Fruit fly (Drosophila melanogaster) whole organism, embryonic: Measurements from ENCODE around the gene dlp.

Source experiments
- B-H2 ChIP-seq: fragments of 200-800 bp; sonication (Bioruptor generic); optimal IDR thresholded peaks from 2 replicates; lab custom pipeline; 2018; ENCODE audit warnings: missing biosample characterization, mild to moderate bottlenecking, missing genetic modification characterization
- Bgb ChIP-seq: fragments of 200-800 bp; sonication (Bioruptor generic); IDR thresholded peaks from 2 replicates; pipeline ENCODE4 v1.3.6; 2022; ENCODE audit warnings: missing biosample characterization, missing genetic modification characterization; ENCODE audit not compliant: partially characterized antibody
- CG10147 ChIP-seq: fragments of 200-800 bp; sonication (Bioruptor generic); optimal IDR thresholded peaks from 2 replicates; lab custom pipeline; 2019; ENCODE audit warnings: missing biosample characterization, mild to moderate bottlenecking, missing genetic modification characterization, moderate library complexity
- CG10543 ChIP-seq: fragments of 200-800 bp; sonication (Bioruptor generic); optimal IDR thresholded peaks from 3 replicates; lab custom pipeline; 2017; ENCODE audit warnings: missing biosample characterization, mild to moderate bottlenecking, missing genetic modification characterization, moderate library complexity
- CG11093 ChIP-seq: fragments of 200-800 bp; sonication (Bioruptor generic); IDR thresholded peaks from 3 replicates; pipeline ENCODE4 v1.3.6; 2022; ENCODE audit warnings: missing biosample characterization, missing genetic modification characterization
- CG11247 ChIP-seq: fragments of 200-800 bp; sonication (Bioruptor generic); IDR thresholded peaks from 2 replicates; pipeline ENCODE4 v1.3.6; 2022; ENCODE audit warnings: missing biosample characterization, missing genetic modification characterization
- CG11560 ChIP-seq: fragments of 200-800 bp; sonication (Bioruptor generic); IDR thresholded peaks from 3 replicates; pipeline ENCODE4 v1.3.6; 2022; ENCODE audit warnings: missing biosample characterization, missing genetic modification characterization
- CG12391 ChIP-seq: fragments of 200-800 bp; sonication (Bioruptor generic); optimal IDR thresholded peaks from 3 replicates; lab custom pipeline; 2018; ENCODE audit warnings: missing biosample characterization, mild to moderate bottlenecking, missing genetic modification characterization, moderate library complexity
- CG12942 ChIP-seq: fragments of 200-800 bp; sonication (Bioruptor generic); optimal IDR thresholded peaks from 3 replicates; lab custom pipeline; 2016; ENCODE audit warnings: missing biosample characterization, missing genetic modification characterization
- CG13296 ChIP-seq: fragments of 200-800 bp; sonication (Bioruptor generic); optimal IDR thresholded peaks from 3 replicates; lab custom pipeline; 2018; ENCODE audit warnings: missing biosample characterization, mild to moderate bottlenecking, missing genetic modification characterization
- CG15269 ChIP-seq: fragments of 200-800 bp; sonication (Bioruptor generic); optimal IDR thresholded peaks from 2 replicates; lab custom pipeline; 2018; ENCODE audit warnings: missing biosample characterization, mild to moderate bottlenecking, missing genetic modification characterization, moderate library complexity
- CG17361 ChIP-seq: fragments of 200-800 bp; sonication (Bioruptor generic); IDR thresholded peaks from 3 replicates; pipeline ENCODE4 v1.3.6; 2022; ENCODE audit warnings: missing biosample characterization, missing genetic modification characterization
- CG3407 ChIP-seq: fragments of 200-800 bp; sonication (Bioruptor generic); optimal IDR thresholded peaks from 2 replicates; lab custom pipeline; 2018; ENCODE audit warnings: missing biosample characterization, mild to moderate bottlenecking, missing genetic modification characterization
- CG34376 ChIP-seq: fragments of 200-800 bp; sonication (Bioruptor generic); optimal IDR thresholded peaks from 2 replicates; lab custom pipeline; 2018; ENCODE audit warnings: missing biosample characterization, mild to moderate bottlenecking, missing genetic modification characterization
- CG34422 ChIP-seq: fragments of 200-800 bp; sonication (Bioruptor generic); IDR thresholded peaks from 3 replicates; pipeline ENCODE4 v1.3.6; 2022; ENCODE audit warnings: missing biosample characterization, missing genetic modification characterization
- CG3726 ChIP-seq: fragments of 200-800 bp; sonication (Bioruptor generic); IDR thresholded peaks from 3 replicates; pipeline ENCODE4, ENCODE4 v1.3.6; 2022; ENCODE audit warnings: missing biosample characterization, missing genetic modification characterization
- CG3995 ChIP-seq: fragments of 200-800 bp; sonication (Bioruptor generic); optimal IDR thresholded peaks from 3 replicates; lab custom pipeline; 2016; ENCODE audit warnings: missing biosample characterization, missing genetic modification characterization
- CG6689 ChIP-seq: fragments of 200-800 bp; sonication (Bioruptor generic); IDR thresholded peaks from 2 replicates; pipeline ENCODE4 v1.3.6; 2022; ENCODE audit warnings: missing biosample characterization, missing genetic modification characterization
- CG7556 ChIP-seq: fragments of 200-800 bp; sonication (Bioruptor generic); optimal IDR thresholded peaks from 2 replicates; lab custom pipeline; 2017; ENCODE audit warnings: missing biosample characterization, mild to moderate bottlenecking, missing genetic modification characterization
- D ChIP-seq, 2 experiments: fragments of 200-800 bp in 1 of 2; fragments of >200 bp in 1 of 2; sonication (Bioruptor generic) in 1 of 2; optimal IDR thresholded peaks; 2 replicates in 1 of 2; 3 replicates in 1 of 2; lab custom pipeline; 2017; ENCODE audit warnings: mild to moderate bottlenecking in 1 of 2, missing biosample characterization in 1 of 2, missing genetic modification characterization in 1 of 2, missing genetic modification reagents in 1 of 2
- D19A ChIP-seq: fragments of 200-800 bp; optimal IDR thresholded peaks from 3 replicates; lab custom pipeline; 2019; ENCODE audit warnings: missing biosample characterization, mild to moderate bottlenecking, missing genetic modification characterization, moderate library complexity
- D19B ChIP-seq: fragments of 200-800 bp; sonication (Bioruptor generic); optimal IDR thresholded peaks from 2 replicates; lab custom pipeline; 2017; ENCODE audit warnings: missing biosample characterization, mild to moderate bottlenecking, missing genetic modification characterization
- Dad ChIP-seq: fragments of 200-800 bp; sonication (Bioruptor generic); optimal IDR thresholded peaks from 3 replicates; lab custom pipeline; 2016; ENCODE audit warnings: missing biosample characterization, missing genetic modification characterization
- Gsc ChIP-seq: fragments of 200-800 bp; sonication (Bioruptor generic); IDR thresholded peaks from 2 replicates; pipeline ENCODE4 v1.3.6; 2022; ENCODE audit warnings: missing biosample characterization, missing genetic modification characterization
- HLHmδ ChIP-seq: fragments of 200-800 bp; sonication (Bioruptor generic); optimal IDR thresholded peaks from 2 replicates; lab custom pipeline; 2018; ENCODE audit warnings: missing biosample characterization, mild to moderate bottlenecking, missing genetic modification characterization, moderate library complexity
- MBD-R2 ChIP-seq: fragments of 200-800 bp; sonication (Bioruptor generic); IDR thresholded peaks from 2 replicates; pipeline ENCODE4 v1.3.6; 2022; ENCODE audit warnings: missing biosample characterization, missing genetic modification characterization
- Rfx ChIP-seq: fragments of 200-800 bp; sonication (Bioruptor generic); IDR thresholded peaks from 2 replicates; pipeline ENCODE4 v1.3.6; 2022; ENCODE audit warnings: missing biosample characterization, missing genetic modification characterization
- bsh ChIP-seq, 2 experiments: fragments of 200-800 bp; sonication (Bioruptor generic); optimal IDR thresholded peaks; 2 replicates each; lab custom pipeline; 2017 to 2018; ENCODE audit warnings: mild to moderate bottlenecking in 2 of 2, missing biosample characterization in 2 of 2, missing genetic modification characterization in 2 of 2, moderate library complexity in 1 of 2
- cwo ChIP-seq: fragments of 200-800 bp; sonication (Bioruptor generic); optimal IDR thresholded peaks from 3 replicates; lab custom pipeline; 2017; ENCODE audit warnings: missing biosample characterization, missing genetic modification characterization, mild to moderate bottlenecking, moderate library complexity, missing genetic modification reagents
- dm ChIP-seq: fragments of 200-800 bp; sonication (Bioruptor generic); optimal IDR thresholded peaks from 3 replicates; lab custom pipeline; 2016; ENCODE audit warnings: missing biosample characterization, missing genetic modification characterization
- esg ChIP-seq: fragments of 200-800 bp; sonication (Bioruptor generic); conservative IDR thresholded peaks from 2 replicates; pipeline ENCODE4 v1.3.6; 2022; ENCODE audit warnings: missing biosample characterization, missing genetic modification characterization
- fd64A ChIP-seq: fragments of 200-800 bp; sonication (Bioruptor generic); optimal IDR thresholded peaks from 3 replicates; lab custom pipeline; 2018; ENCODE audit warnings: missing biosample characterization, mild to moderate bottlenecking, missing genetic modification characterization
- fru ChIP-seq: fragments of >200 bp; optimal IDR thresholded peaks from 2 replicates; lab custom pipeline; 2017
- ham ChIP-seq: fragments of 200-800 bp; sonication (Bioruptor generic); IDR thresholded peaks from 2 replicates; pipeline ENCODE4 v1.3.6; 2022; ENCODE audit warnings: missing biosample characterization, missing genetic modification characterization
- her ChIP-seq: fragments of 200-800 bp; sonication (Bioruptor generic); optimal IDR thresholded peaks from 2 replicates; lab custom pipeline; 2016; ENCODE audit warnings: missing biosample characterization, missing genetic modification characterization
- inv ChIP-seq: fragments of 200-800 bp; sonication (Bioruptor generic); IDR thresholded peaks from 2 replicates; pipeline ENCODE4 v1.3.6; 2022; ENCODE audit warnings: missing biosample characterization, missing genetic modification characterization; ENCODE audit not compliant: partially characterized antibody
- jumu ChIP-seq: fragments of 200-800 bp; sonication (Bioruptor generic); optimal IDR thresholded peaks from 3 replicates; lab custom pipeline; 2016; ENCODE audit warnings: missing biosample characterization, missing genetic modification characterization
- klu ChIP-seq: fragments of 200-800 bp; sonication (Bioruptor generic); IDR thresholded peaks from 2 replicates; pipeline ENCODE4 v1.3.6; 2022; ENCODE audit warnings: missing biosample characterization, missing genetic modification characterization
- kni ChIP-seq: fragments of 200-800 bp; sonication (Bioruptor generic); optimal IDR thresholded peaks from 3 replicates; lab custom pipeline; 2017; ENCODE audit warnings: mild to moderate bottlenecking, missing biosample characterization, missing genetic modification reagents, missing genetic modification characterization
- lov ChIP-seq, 2 experiments: fragments of 200-800 bp in 1 of 2; fragments of >200 bp in 1 of 2; sonication (Bioruptor generic) in 1 of 2; IDR thresholded peaks in 1 of 2; optimal IDR thresholded peaks in 1 of 2; 2 replicates in 1 of 2; 3 replicates in 1 of 2; pipeline versions ENCODE4 v1.3.6 to Lab custom; 2017 to 2022; ENCODE audit warnings: missing biosample characterization in 1 of 2, missing genetic modification characterization in 1 of 2
- luna ChIP-seq: fragments of 200-800 bp; sonication (Bioruptor generic); optimal IDR thresholded peaks from 2 replicates; lab custom pipeline; 2016; ENCODE audit warnings: missing biosample characterization, missing genetic modification characterization
- nmo ChIP-seq: fragments of 200-800 bp; sonication (Bioruptor generic); optimal IDR thresholded peaks from 2 replicates; lab custom pipeline; 2018; ENCODE audit warnings: missing biosample characterization, mild to moderate bottlenecking, missing genetic modification characterization, moderate library complexity
- phol ChIP-seq: fragments of 200-800 bp; sonication (Bioruptor generic); optimal IDR thresholded peaks from 3 replicates; lab custom pipeline; 2018; ENCODE audit warnings: missing biosample characterization, mild to moderate bottlenecking, missing genetic modification characterization, moderate library complexity
- pros ChIP-seq: fragments of 200-800 bp; sonication (Bioruptor generic); optimal IDR thresholded peaks from 3 replicates; lab custom pipeline; 2019; ENCODE audit warnings: missing biosample characterization, mild to moderate bottlenecking, missing genetic modification characterization, moderate library complexity
- pzg ChIP-seq: fragments of 200-800 bp; sonication (Bioruptor generic); optimal IDR thresholded peaks from 3 replicates; lab custom pipeline; 2018; ENCODE audit warnings: missing biosample characterization, mild to moderate bottlenecking, missing genetic modification characterization, moderate library complexity
- salm ChIP-seq: fragments of 200-800 bp; sonication (Bioruptor generic); optimal IDR thresholded peaks from 2 replicates; lab custom pipeline; 2018; ENCODE audit warnings: missing biosample characterization, mild to moderate bottlenecking, missing genetic modification characterization
- trem ChIP-seq: fragments of 200-800 bp; optimal IDR thresholded peaks from 3 replicates; lab custom pipeline; 2019; ENCODE audit warnings: missing biosample characterization, mild to moderate bottlenecking, missing genetic modification characterization, moderate library complexity
- wdn ChIP-seq: fragments of 200-800 bp; sonication (Bioruptor generic); IDR thresholded peaks from 2 replicates; pipeline ENCODE4 v1.3.6; 2022; ENCODE audit warnings: missing biosample characterization, missing genetic modification characterization

Gene dlp

DNA sequence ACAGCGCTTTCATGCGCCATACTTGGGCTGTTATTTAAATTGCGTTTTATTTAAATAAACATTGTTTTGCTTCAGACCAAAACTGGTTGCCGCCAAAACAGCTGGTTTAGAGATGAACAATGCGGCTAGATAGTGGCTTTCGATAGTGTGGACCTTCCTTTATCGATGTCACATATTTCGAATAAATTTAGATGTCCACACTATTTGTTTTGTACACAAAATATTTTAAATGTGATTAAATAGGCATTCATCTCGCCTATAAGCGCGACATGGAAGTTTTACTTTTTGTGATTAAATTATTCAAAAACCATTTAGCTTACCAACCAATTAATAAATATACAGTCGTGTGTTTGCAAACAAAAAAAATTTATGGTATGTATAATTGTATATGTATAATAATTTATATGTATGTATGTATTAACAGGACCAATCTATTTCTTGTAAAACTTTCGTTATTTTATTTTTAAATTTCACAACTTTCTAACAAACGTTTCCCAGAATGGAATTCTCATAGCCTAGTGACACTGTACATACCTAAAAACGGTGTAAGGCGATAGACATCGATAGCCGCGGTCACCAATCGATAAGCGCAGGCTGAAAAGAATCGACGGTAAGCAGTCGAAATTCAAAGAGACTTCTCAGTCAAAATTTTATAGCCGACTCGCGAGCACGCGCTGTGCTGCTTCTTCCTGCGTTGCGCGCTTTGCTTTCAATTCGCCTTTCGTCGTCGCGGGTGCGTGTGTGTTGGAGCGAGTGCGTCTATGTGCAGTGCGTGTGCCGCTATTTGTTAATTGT is at the start of gene dlp, which contains the start of gene RecQ5:
TSS of gene dlp (plus strand) at position 638 of the 795 bp plus-strand sequence.
TSS of gene RecQ5 (minus strand) at position 114 of the 795 bp plus-strand sequence.
- no peak for TF ChIP-seq fd64A (GFP tag; lab: Kevin White, UChicago)
- peak in 1 of 2 experiments; percentile 71 for TF ChIP-seq bsh (GFP tag; optimal IDR thresholded peaks at IDR 0.05; lab: Kevin White, UChicago)
- TF ChIP-seq luna, result no peak
- TF ChIP-seq CG11093 (GFP tag; lab: Robert Waterston, UW), result peak; percentile 42; the same call in 1 of the 3 replicates
- TF ChIP-seq CG12391, result peak; percentile 90
- peak; percentile 86; the same call in 2 of the 3 replicates for TF ChIP-seq CG34422 (GFP tag; lab: Robert Waterston, UW)
- TF ChIP-seq kni (GFP tag; lab: Kevin White, UChicago), result peak; percentile 35
- no peak; the same call in 2 of the 3 replicates for TF ChIP-seq CG3726 (GFP tag; lab: Robert Waterston, UW)
- peak; percentile 40 for TF ChIP-seq jumu
- peak; percentile 88 for TF ChIP-seq nmo (GFP tag; lab: Kevin White, UChicago)
- TF ChIP-seq esg (GFP tag; lab: Robert Waterston, UW), result peak; percentile 78
- peak; percentile 27 for TF ChIP-seq CG34376 (GFP tag; lab: Kevin White, UChicago)
- peak; percentile 66 for TF ChIP-seq trem (tag; lab: Kevin White, UChicago)
- TF ChIP-seq lov (optimal IDR thresholded peaks at IDR 0.05; lab: Kevin White, UChicago), result no peak
- peak; percentile 72; the same call in 1 of the 3 replicates for TF ChIP-seq lov (GFP tag; IDR thresholded peaks at IDR 0.05; lab: Robert Waterston, UW)
- TF ChIP-seq B-H2 (GFP tag; lab: Kevin White, UChicago), result peak; percentile 77
- TF ChIP-seq dm (GFP tag; lab: Kevin White, UChicago), result peak; percentile 13
- no peak for TF ChIP-seq fru
- peak; percentile 86 for TF ChIP-seq CG10543
- peak; percentile 98 for TF ChIP-seq CG3995 (GFP tag; lab: Kevin White, UChicago)
- TF ChIP-seq D (optimal IDR thresholded peaks at IDR 0.05; lab: Kevin White, UChicago), result no peak
- peak; percentile 57 for TF ChIP-seq D (GFP tag; optimal IDR thresholded peaks at IDR 0.05; lab: Kevin White, UChicago)
- peak; percentile 84 for TF ChIP-seq CG7556 (GFP tag; lab: Kevin White, UChicago)
- TF ChIP-seq inv (GFP tag; lab: Robert Waterston, UW), result peak; percentile 80
- TF ChIP-seq Rfx (GFP tag; lab: Robert Waterston, UW), result peak; percentile 77
- peak; percentile 69 for TF ChIP-seq CG10147
- peak; percentile 67 for TF ChIP-seq MBD-R2 (GFP tag; lab: Robert Waterston, UW)
- TF ChIP-seq CG15269, result peak; percentile 83
- no peak for TF ChIP-seq CG11560
- peak; percentile 58 for TF ChIP-seq CG11247 (GFP tag; lab: Robert Waterston, UW)
- peak; percentile 25 for TF ChIP-seq Dad
- peak; percentile 53 for TF ChIP-seq wdn (GFP tag; lab: Robert Waterston, UW)
- peak; percentile 46 for TF ChIP-seq D19B (GFP tag; lab: Kevin White, UChicago)
- TF ChIP-seq CG12942, result peak; percentile 75
- TF ChIP-seq CG17361 (GFP tag; lab: Robert Waterston, UW), result peak; percentile 67
- peak; percentile 42 for TF ChIP-seq salm (tag; lab: Kevin White, UChicago)
- peak; percentile 56 for TF ChIP-seq pzg (GFP tag; lab: Kevin White, UChicago)
- TF ChIP-seq HLHmδ (GFP tag; lab: Kevin White, UChicago), result peak; percentile 74
- peak; percentile 97 for TF ChIP-seq Bgb (GFP tag; lab: Robert Waterston, UW)
- peak; percentile 53 for TF ChIP-seq her (GFP tag; lab: Kevin White, UChicago)
- no peak for TF ChIP-seq klu
- peak; percentile 65 for TF ChIP-seq CG13296
- no peak for TF ChIP-seq ham (GFP tag; lab: Robert Waterston, UW)
- TF ChIP-seq phol (tag; lab: Kevin White, UChicago), result peak; percentile 83
- peak; percentile 34 for TF ChIP-seq CG3407 (GFP tag; lab: Kevin White, UChicago)
- TF ChIP-seq cwo (GFP tag; lab: Kevin White, UChicago), result peak; percentile 47
- peak; percentile 69 for TF ChIP-seq D19A
- TF ChIP-seq pros (GFP tag; lab: Kevin White, UChicago), result peak; percentile 20
- peak; percentile 63 for TF ChIP-seq CG6689
- no peak for TF ChIP-seq Gsc (GFP tag; lab: Robert Waterston, UW)
